Fruit fly (Drosophila melanogaster) whole organism, embryonic: ENCODE results near the gene CG14282.

Source experiments
- Atf3 ChIP-seq: fragments of 200-800 bp; sonication (Bioruptor generic); optimal IDR thresholded peaks from 3 replicates; lab custom pipeline; 2016; ENCODE audit warnings: missing biosample characterization, missing genetic modification characterization
- B-H1 ChIP-seq: fragments of 200-800 bp; sonication (Bioruptor generic); IDR thresholded peaks from 3 replicates; pipeline ENCODE4 v1.3.6; 2022; ENCODE audit warnings: missing biosample characterization, missing genetic modification characterization
- Bdp1 ChIP-seq: fragments of 200-800 bp; sonication (Bioruptor generic); optimal IDR thresholded peaks from 3 replicates; lab custom pipeline; 2016; ENCODE audit warnings: missing biosample characterization, missing genetic modification characterization
- CG11504 ChIP-seq: fragments of 200-800 bp; sonication (Bioruptor generic); optimal IDR thresholded peaks from 3 replicates; lab custom pipeline; 2019; ENCODE audit warnings: missing biosample characterization, mild to moderate bottlenecking, missing genetic modification characterization, moderate library complexity
- CG11695 ChIP-seq: fragments of 200-800 bp; sonication (Bioruptor generic); IDR thresholded peaks from 3 replicates; pipeline ENCODE4 v1.3.6; 2022; ENCODE audit warnings: missing biosample characterization, missing genetic modification characterization
- CG12659 ChIP-seq: fragments of 200-800 bp; sonication (Bioruptor generic); optimal IDR thresholded peaks from 3 replicates; lab custom pipeline; 2017; ENCODE audit warnings: mild to moderate bottlenecking, missing biosample characterization, missing genetic modification reagents, missing genetic modification characterization
- CG12769 ChIP-seq: fragments of 200-800 bp; sonication (Bioruptor generic); optimal IDR thresholded peaks from 2 replicates; lab custom pipeline; 2019; ENCODE audit warnings: missing biosample characterization, mild to moderate bottlenecking, missing genetic modification characterization, moderate library complexity
- CG13894 ChIP-seq: fragments of 200-800 bp; sonication (Bioruptor generic); optimal IDR thresholded peaks from 3 replicates; lab custom pipeline; 2018; ENCODE audit warnings: missing biosample characterization, mild to moderate bottlenecking, missing genetic modification characterization, moderate library complexity
- CG14050 ChIP-seq: fragments of 200-800 bp; sonication (Bioruptor generic); IDR thresholded peaks from 3 replicates; pipeline ENCODE4 v1.3.6; 2022; ENCODE audit warnings: missing biosample characterization, missing genetic modification characterization
- CG1529 ChIP-seq: fragments of 200-800 bp; sonication (Bioruptor generic); optimal IDR thresholded peaks from 3 replicates; lab custom pipeline; 2018; ENCODE audit warnings: missing biosample characterization, missing genetic modification characterization
- CG15514 ChIP-seq: fragments of 200-800 bp; sonication (Bioruptor generic); optimal IDR thresholded peaks from 3 replicates; lab custom pipeline; 2017; ENCODE audit warnings: missing biosample characterization, missing genetic modification characterization, mild to moderate bottlenecking, moderate library complexity, missing genetic modification reagents
- CG17612 ChIP-seq: fragments of 200-800 bp; sonication (Bioruptor generic); IDR thresholded peaks from 2 replicates; pipeline ENCODE4 v1.3.6; 2022; ENCODE audit warnings: missing biosample characterization, missing genetic modification characterization
- CG17802 ChIP-seq: fragments of 200-800 bp; sonication (Bioruptor generic); optimal IDR thresholded peaks from 2 replicates; lab custom pipeline; 2018; ENCODE audit warnings: missing biosample characterization, mild to moderate bottlenecking, missing genetic modification characterization, moderate library complexity
- CG17912 ChIP-seq: fragments of 200-800 bp; sonication (Bioruptor generic); optimal IDR thresholded peaks from 2 replicates; lab custom pipeline; 2018; ENCODE audit warnings: missing biosample characterization, mild to moderate bottlenecking, missing genetic modification characterization
- CG2199 ChIP-seq: fragments of 200-800 bp; sonication (Bioruptor generic); IDR thresholded peaks from 3 replicates; pipeline ENCODE4 v1.3.6; 2022; ENCODE audit warnings: missing biosample characterization, missing genetic modification characterization
- CG31388 ChIP-seq: fragments of 200-800 bp; sonication (Bioruptor generic); optimal IDR thresholded peaks from 2 replicates; lab custom pipeline; 2016; ENCODE audit warnings: missing biosample characterization, missing genetic modification characterization
- CG31441 ChIP-seq: fragments of 200-800 bp; sonication (Bioruptor generic); IDR thresholded peaks from 2 replicates; pipeline ENCODE4 v1.3.6; 2022; ENCODE audit warnings: missing biosample characterization, missing genetic modification characterization
- CG34376 ChIP-seq: fragments of 200-800 bp; sonication (Bioruptor generic); optimal IDR thresholded peaks from 2 replicates; lab custom pipeline; 2018; ENCODE audit warnings: missing biosample characterization, mild to moderate bottlenecking, missing genetic modification characterization
- CG4360 ChIP-seq: fragments of 200-800 bp; sonication (Bioruptor generic); IDR thresholded peaks from 2 replicates; pipeline ENCODE4 v1.3.6; 2022; ENCODE audit warnings: missing biosample characterization, missing genetic modification characterization
- CG5180 ChIP-seq: fragments of 200-800 bp; sonication (Bioruptor generic); optimal IDR thresholded peaks from 3 replicates; lab custom pipeline; 2017; ENCODE audit warnings: missing biosample characterization, missing genetic modification characterization, mild to moderate bottlenecking, moderate library complexity, missing genetic modification reagents
- CG7745 ChIP-seq: fragments of 200-800 bp; sonication (Bioruptor generic); optimal IDR thresholded peaks from 2 replicates; lab custom pipeline; 2018; ENCODE audit warnings: missing biosample characterization, mild to moderate bottlenecking, missing genetic modification characterization, moderate library complexity
- CG9437 ChIP-seq: fragments of 200-800 bp; sonication (Bioruptor generic); optimal IDR thresholded peaks from 2 replicates; lab custom pipeline; 2018; ENCODE audit warnings: missing biosample characterization, mild to moderate bottlenecking, missing genetic modification characterization
- Chrac-16 ChIP-seq: fragments of 200-800 bp; sonication (Bioruptor generic); optimal IDR thresholded peaks from 3 replicates; lab custom pipeline; 2016; ENCODE audit warnings: missing biosample characterization, missing genetic modification characterization
- Hr51 ChIP-seq, 2 experiments: fragments of 200-800 bp; sonication (Bioruptor generic); optimal IDR thresholded peaks; 2 replicates in 1 of 2; 3 replicates in 1 of 2; lab custom pipeline; 2016 to 2018; ENCODE audit warnings: missing biosample characterization in 2 of 2, missing genetic modification characterization in 2 of 2, mild to moderate bottlenecking in 1 of 2, moderate library complexity in 1 of 2
- Hr78 ChIP-seq, 2 experiments: fragments of 200-800 bp in 1 of 2; fragments of >200 bp in 1 of 2; sonication (Bioruptor generic) in 1 of 2; optimal IDR thresholded peaks; 2 replicates each; lab custom pipeline; 2017 to 2019; ENCODE audit warnings: missing biosample characterization in 2 of 2, missing genetic modification characterization in 2 of 2, mild to moderate bottlenecking in 1 of 2, moderate library complexity in 1 of 2
- Lpt ChIP-seq: fragments of >200 bp; optimal IDR thresholded peaks from 2 replicates; lab custom pipeline; 2018; ENCODE audit warnings: missing biosample characterization, missing genetic modification characterization
- Mad ChIP-seq: fragments of 200-800 bp; sonication (Bioruptor generic); optimal IDR thresholded peaks from 2 replicates; lab custom pipeline; 2016; ENCODE audit warnings: missing biosample characterization, missing genetic modification characterization
- NFAT ChIP-seq: fragments of 200-800 bp; sonication (Bioruptor generic); IDR thresholded peaks from 2 replicates; pipeline ENCODE4 v1.3.6; 2022; ENCODE audit warnings: missing biosample characterization, missing genetic modification characterization
- PHDP ChIP-seq: fragments of 200-800 bp; sonication (Bioruptor generic); optimal IDR thresholded peaks from 3 replicates; lab custom pipeline; 2018; ENCODE audit warnings: missing biosample characterization, mild to moderate bottlenecking, missing genetic modification characterization, moderate library complexity
- Poxn ChIP-seq: fragments of 200-800 bp; sonication (Bioruptor generic); IDR thresholded peaks from 2 replicates; pipeline ENCODE4 v1.3.6; 2022; ENCODE audit warnings: missing biosample characterization, missing genetic modification characterization
- Xbp1 ChIP-seq: fragments of 200-800 bp; sonication (Bioruptor generic); optimal IDR thresholded peaks from 3 replicates; lab custom pipeline; 2016; ENCODE audit warnings: missing biosample characterization, mild to moderate bottlenecking, missing genetic modification characterization
- abd-A ChIP-seq: fragments of 200-800 bp; sonication (Bioruptor generic); optimal IDR thresholded peaks from 3 replicates; lab custom pipeline; 2019; ENCODE audit warnings: missing biosample characterization, mild to moderate bottlenecking, missing genetic modification characterization, moderate library complexity
- bcd ChIP-seq: fragments of 200-800 bp; sonication (Bioruptor generic); optimal IDR thresholded peaks from 2 replicates; lab custom pipeline; 2017; ENCODE audit warnings: missing biosample characterization, mild to moderate bottlenecking, missing genetic modification characterization
- croc ChIP-seq: fragments of 200-800 bp; sonication (Bioruptor generic); conservative IDR thresholded peaks from 3 replicates; pipeline ENCODE4 v1.3.6; 2022; ENCODE audit warnings: missing biosample characterization, missing genetic modification characterization
- dimm ChIP-seq: fragments of 200-800 bp; sonication (Bioruptor generic); IDR thresholded peaks from 2 replicates; pipeline ENCODE4 v1.3.6; 2022; ENCODE audit warnings: missing biosample characterization, missing genetic modification characterization
- disco-r ChIP-seq: fragments of 200-800 bp; sonication (Bioruptor generic); optimal IDR thresholded peaks from 2 replicates; lab custom pipeline; 2016; ENCODE audit warnings: missing biosample characterization, missing genetic modification characterization
- dpn ChIP-seq, 2 experiments: fragments of 200-800 bp; sonication (Bioruptor generic); optimal IDR thresholded peaks; 3 replicates each; lab custom pipeline; 2016; ENCODE audit warnings: missing biosample characterization in 2 of 2, missing genetic modification characterization in 2 of 2
- eve ChIP-seq, 2 experiments: fragments of >200 bp; optimal IDR thresholded peaks; 2 replicates each; lab custom pipeline; 2017; ENCODE audit warnings: missing biosample characterization in 2 of 2, missing genetic modification characterization in 2 of 2
- fu2 ChIP-seq: fragments of 200-800 bp; sonication (Bioruptor generic); optimal IDR thresholded peaks from 2 replicates; lab custom pipeline; 2016; ENCODE audit warnings: missing biosample characterization, missing genetic modification characterization
- grau ChIP-seq: fragments of 200-800 bp; optimal IDR thresholded peaks from 3 replicates; lab custom pipeline; 2019; ENCODE audit warnings: missing biosample characterization, mild to moderate bottlenecking, missing genetic modification characterization, moderate library complexity
- insv ChIP-seq, 2 experiments: fragments of 200-800 bp; sonication (Bioruptor generic); optimal IDR thresholded peaks; 3 replicates each; lab custom pipeline; 2016 to 2018; ENCODE audit warnings: missing biosample characterization in 2 of 2, missing genetic modification characterization in 2 of 2
- kni ChIP-seq: fragments of 200-800 bp; sonication (Bioruptor generic); optimal IDR thresholded peaks from 3 replicates; lab custom pipeline; 2017; ENCODE audit warnings: mild to moderate bottlenecking, missing biosample characterization, missing genetic modification reagents, missing genetic modification characterization
- lbe ChIP-seq: fragments of 200-800 bp; sonication (Bioruptor generic); optimal IDR thresholded peaks from 2 replicates; lab custom pipeline; 2016; ENCODE audit warnings: missing biosample characterization, mild to moderate bottlenecking, missing genetic modification characterization
- nerfin-2 ChIP-seq: fragments of 200-800 bp; sonication (Bioruptor generic); IDR thresholded peaks from 2 replicates; pipeline ENCODE4 v1.3.6; 2022; ENCODE audit warnings: missing biosample characterization, missing genetic modification characterization; ENCODE audit not compliant: partially characterized antibody
- pfk ChIP-seq: fragments of 200-800 bp; sonication (Bioruptor generic); optimal IDR thresholded peaks from 2 replicates; lab custom pipeline; 2018; ENCODE audit warnings: missing biosample characterization, mild to moderate bottlenecking, missing genetic modification characterization, moderate library complexity
- row ChIP-seq: fragments of 200-800 bp; sonication (Bioruptor generic); IDR thresholded peaks from 3 replicates; pipeline ENCODE4 v1.3.6; 2022; ENCODE audit warnings: missing biosample characterization, missing genetic modification characterization
- sens-2 ChIP-seq: fragments of 200-800 bp; sonication (Bioruptor generic); IDR thresholded peaks from 2 replicates; pipeline ENCODE4 v1.3.6; 2022; ENCODE audit warnings: missing biosample characterization, missing genetic modification characterization
- z ChIP-seq: fragments of 200-800 bp; sonication (Bioruptor generic); IDR thresholded peaks from 3 replicates; pipeline ENCODE4 v1.3.6; 2022; ENCODE audit warnings: missing biosample characterization, missing genetic modification characterization
- zen ChIP-seq: fragments of 200-800 bp; sonication (Bioruptor generic); optimal IDR thresholded peaks from 3 replicates; lab custom pipeline; 2018; ENCODE audit warnings: missing biosample characterization, mild to moderate bottlenecking, missing genetic modification characterization, moderate library complexity
- zf30C ChIP-seq: fragments of 200-800 bp; sonication (Bioruptor generic); optimal IDR thresholded peaks from 3 replicates; lab custom pipeline; 2018; ENCODE audit warnings: missing biosample characterization, mild to moderate bottlenecking, missing genetic modification characterization
- zfh2 ChIP-seq: fragments of 200-800 bp; sonication (Bioruptor generic); optimal IDR thresholded peaks from 2 replicates; lab custom pipeline; 2016; ENCODE audit warnings: missing biosample characterization, missing genetic modification characterization

Gene CG14282

DNA sequence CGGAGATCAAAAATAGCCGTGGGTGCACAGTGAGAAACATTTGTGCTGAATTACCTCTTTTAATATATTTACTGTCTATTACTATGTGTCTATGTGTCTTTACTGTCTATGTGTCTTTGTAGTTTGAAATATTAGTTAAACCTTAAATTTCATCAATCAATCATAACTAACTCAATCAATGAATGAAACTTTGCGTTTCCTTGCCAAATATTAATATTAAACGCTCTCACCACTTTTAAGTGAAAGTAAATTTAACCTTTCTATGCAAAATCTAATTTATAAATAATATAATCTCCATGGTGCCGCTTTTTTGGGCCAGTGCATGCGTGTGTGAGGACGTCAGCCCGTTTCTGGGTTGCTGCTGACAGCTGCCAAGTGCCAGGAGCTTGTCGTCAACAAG is 4.4 kb downstream of the CG14282 start (continued):
- TF ChIP-seq zf30C (GFP tag; lab: Kevin White, UChicago): no peak
- no peak for TF ChIP-seq CG1529 (GFP tag; lab: Kevin White, UChicago)
- no peak for TF ChIP-seq fu2 (GFP tag; lab: Kevin White, UChicago)
- TF ChIP-seq NFAT (GFP tag; lab: Robert Waterston, UW): no peak
- TF ChIP-seq grau: peak; percentile 36
- no peak for TF ChIP-seq pfk (GFP tag; lab: Kevin White, UChicago)
- no peak for TF ChIP-seq CG4360 (GFP tag; lab: Robert Waterston, UW)
- TF ChIP-seq sens-2 (GFP tag; lab: Robert Waterston, UW): no peak
- TF ChIP-seq kni (GFP tag; lab: Kevin White, UChicago): no peak
- TF ChIP-seq CG15514 (GFP tag; lab: Kevin White, UChicago): no peak
- no peak for TF ChIP-seq CG12769 (tag; lab: Kevin White, UChicago)
- TF ChIP-seq B-H1 (GFP tag; lab: Robert Waterston, UW): no peak
- TF ChIP-seq CG31441 (GFP tag; lab: Robert Waterston, UW): 0 out of 2 replicates have a peak, but pooled peaks have one; percentile 23
- TF ChIP-seq CG17912: no peak
- no peak for TF ChIP-seq dimm
- no peak for TF ChIP-seq CG9437
- TF ChIP-seq Atf3 (GFP tag; lab: Kevin White, UChicago): no peak
- no peak for TF ChIP-seq insv (GFP tag; optimal IDR thresholded peaks at IDR 0.05; lab: Kevin White, UChicago)
- peak; percentile 36 for TF ChIP-seq CG12659
- TF ChIP-seq zfh2: no peak
- no peak for TF ChIP-seq CG13894
- no peak for TF ChIP-seq row (GFP tag; lab: Robert Waterston, UW)
- TF ChIP-seq CG2199 (GFP tag; lab: Robert Waterston, UW): no peak
- no peak for TF ChIP-seq disco-r (GFP tag; lab: Kevin White, UChicago)
- TF ChIP-seq CG11504 (tag; lab: Kevin White, UChicago): peak; percentile 53
- TF ChIP-seq z: no peak
- no peak for TF ChIP-seq lbe (GFP tag; lab: Kevin White, UChicago)
- no peak for TF ChIP-seq Hr78 (GFP tag; optimal IDR thresholded peaks at IDR 0.05; lab: Kevin White, UChicago)
- peak; percentile 6 for TF ChIP-seq PHDP (tag; lab: Kevin White, UChicago)
- no peak for TF ChIP-seq zen (tag; lab: Kevin White, UChicago)
- TF ChIP-seq CG31388 (GFP tag; lab: Kevin White, UChicago): no peak
- peak in 1 of 2 experiments; percentile 49 for TF ChIP-seq eve (GFP tag; optimal IDR thresholded peaks at IDR 0.05; lab: Kevin White, UChicago)
- peak; percentile 17 for TF ChIP-seq bcd
- TF ChIP-seq CG17612: no peak
- peak; percentile 8 for TF ChIP-seq Mad (GFP tag; lab: Kevin White, UChicago)
- no peak for TF ChIP-seq dpn (GFP tag; optimal IDR thresholded peaks at IDR 0.05; lab: Kevin White, UChicago)
- TF ChIP-seq Chrac-16 (GFP tag; lab: Kevin White, UChicago): no peak
- TF ChIP-seq CG11695 (GFP tag; lab: Robert Waterston, UW): no peak
- TF ChIP-seq CG17802: no peak
- no peak for TF ChIP-seq abd-A (tag; lab: Kevin White, UChicago)
- no peak for TF ChIP-seq croc (GFP tag; lab: Robert Waterston, UW)
- TF ChIP-seq Xbp1 (GFP tag; lab: Kevin White, UChicago): peak; percentile 10
- no peak for TF ChIP-seq CG14050 (GFP tag; lab: Robert Waterston, UW)
- no peak for TF ChIP-seq nerfin-2 (GFP tag; lab: Robert Waterston, UW)
- no peak for TF ChIP-seq CG5180 (GFP tag; lab: Kevin White, UChicago)
- TF ChIP-seq CG34376 (GFP tag; lab: Kevin White, UChicago): no peak
- no peak for TF ChIP-seq Lpt (GFP tag; lab: Kevin White, UChicago)
- TF ChIP-seq Poxn (GFP tag; lab: Robert Waterston, UW): no peak
- TF ChIP-seq CG7745 (tag; lab: Kevin White, UChicago): no peak
- peak in 1 of 2 experiments; percentile 66 for TF ChIP-seq Hr51 (GFP tag; optimal IDR thresholded peaks at IDR 0.05; lab: Kevin White, UChicago)
- TF ChIP-seq Bdp1: no peak
